Worm (Caenorhabditis elegans): Measurements from ENCODE around the gene F09E5.7.

Gene F09E5.7

DNA sequence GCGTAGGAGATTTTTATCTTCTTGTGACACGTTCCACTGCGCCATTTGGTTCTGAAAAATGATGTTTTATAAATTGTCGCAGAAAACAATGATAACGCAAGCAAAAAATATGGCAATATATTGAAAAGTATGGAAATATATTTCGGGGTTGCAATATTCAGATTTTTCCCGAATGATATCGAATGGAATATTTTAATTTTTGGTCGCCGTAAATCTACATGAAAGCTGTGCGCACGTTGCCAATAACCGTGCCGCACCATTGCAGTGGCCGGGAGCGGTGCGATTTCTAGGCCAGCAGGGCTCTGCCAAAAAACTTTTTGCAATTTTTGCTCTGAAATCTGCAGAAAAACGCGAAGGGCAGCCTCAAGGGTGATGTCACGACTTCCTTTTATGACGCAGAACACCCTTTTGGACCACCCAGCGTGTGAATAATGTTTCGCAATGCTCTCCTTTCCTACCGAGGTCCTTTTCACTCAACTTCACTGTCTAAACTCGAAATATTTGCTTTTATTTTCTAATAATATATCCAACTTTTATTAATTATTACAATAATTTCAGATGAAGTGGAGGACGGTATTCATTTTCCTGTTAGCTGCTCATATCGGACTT, 6.3 kb downstream of the F09E5.7 start, which contains the start of the genes F09E5.11 and bmy-1 (continued):
- TF ChIP-seq somi-1 (GFP tag; optimal IDR thresholded peaks at IDR 0.05) (peak; percentile 39), Y67H2A.10 (GFP tag; conservative IDR thresholded peaks at IDR 0.05) (peak; percentile 86), F57C9.4 (tag; optimal IDR thresholded peaks at IDR 0.05) (no peak), mes-4 (tag; optimal IDR thresholded peaks at IDR 0.05) (no peak), ama-1 (optimal IDR thresholded peaks at IDR 0.05) (no peak), ama-1 (GFP tag; optimal IDR thresholded peaks at IDR 0.05) (no peak), F39B2.1 (GFP tag; IDR thresholded peaks at IDR 0.05) (no peak), F52B5.7 (tag; optimal IDR thresholded peaks at IDR 0.05) (peak; percentile 49), egl-44 (GFP tag; IDR thresholded peaks at IDR 0.05) (peak; percentile 72; the same call in 1 of the 2 replicates), attf-5 (GFP tag; optimal IDR thresholded peaks at IDR 0.05) (peak; percentile 97), nhr-179 (tag; optimal IDR thresholded peaks at IDR 0.05) (no peak), F37B4.10 (GFP tag; IDR thresholded peaks at IDR 0.05) (no peak), chd-7 (tag; optimal IDR thresholded peaks at IDR 0.05) (peak; percentile 57), nhr-27 (tag; optimal IDR thresholded peaks at IDR 0.05) (no peak), repo-1 (tag; optimal IDR thresholded peaks at IDR 0.05) (no peak), rpc-1 (optimal IDR thresholded peaks at IDR 0.05) (peak; percentile 28), rpc-1 (tag; optimal IDR thresholded peaks at IDR 0.05) (no peak), ztf-6 (GFP tag; IDR thresholded peaks at IDR 0.05) (peak; percentile 30; the same call in 1 of the 2 replicates), nhr-80 (tag; optimal IDR thresholded peaks at IDR 0.05) (peak; percentile 67), C06A6.2 (GFP tag; conservative IDR thresholded peaks at IDR 0.05) (peak; percentile 93), aptf-2 (GFP tag; conservative IDR thresholded peaks at IDR 0.05) (peak; percentile 83), ztf-22 (GFP tag; optimal IDR thresholded peaks at IDR 0.05) (no peak), dpl-1 (GFP tag; optimal IDR thresholded peaks at IDR 0.05) (no peak), madf-6 (GFP tag; IDR thresholded peaks at IDR 0.05) (peak; percentile 70), Y95B8A.8 (GFP tag; IDR thresholded peaks at IDR 0.05) (0 out of 2 replicates have a peak, but pooled peaks have one; percentile 48), nfyb-1 (GFP tag; IDR thresholded peaks at IDR 0.05) (peak; percentile 80), ceh-27 (GFP tag; optimal IDR thresholded peaks at IDR 0.05) (peak; percentile 91), F55B11.4 (tag; optimal IDR thresholded peaks at IDR 0.05; ENCODE audit: borderline replicate concordance, insufficient read depth) (no peak), xnd-1 (tag; optimal IDR thresholded peaks at IDR 0.05) (no peak), die-1 (tag; optimal IDR thresholded peaks at IDR 0.05) (peak; percentile 8), ccch-3 (GFP tag; optimal IDR thresholded peaks at IDR 0.05) (peak; percentile 74), lin-40 (tag; optimal IDR thresholded peaks at IDR 0.05) (peak; percentile 65), lin-54 (GFP tag; optimal IDR thresholded peaks at IDR 0.05) (peak; percentile 78), Y53G8AR.9 (GFP tag; conservative IDR thresholded peaks at IDR 0.05) (0 out of 2 replicates have a peak, but pooled peaks have one; percentile 29), let-607 (tag; optimal IDR thresholded peaks at IDR 0.05) (peak in 1 of 2 experiments; percentile 45), nhr-90 (tag; optimal IDR thresholded peaks at IDR 0.05) (no peak), ztf-26 (tag; optimal IDR thresholded peaks at IDR 0.05) (peak; percentile 7), akir-1 (GFP tag; optimal IDR thresholded peaks at IDR 0.05) (peak; percentile 73), C17E4.6 (GFP tag; IDR thresholded peaks at IDR 0.05) (0 out of 2 replicates have a peak, but pooled peaks have one; percentile 30), attf-6 (GFP tag; IDR thresholded peaks at IDR 0.05) (no peak), nfya-1 (tag; optimal IDR thresholded peaks at IDR 0.05; ENCODE audit: borderline replicate concordance, insufficient read depth) (no peak), ztf-28 (GFP tag; IDR thresholded peaks at IDR 0.05) (peak; percentile 77), egrh-3 (GFP tag; IDR thresholded peaks at IDR 0.05) (peak; percentile 72), lin-35 (GFP tag; optimal IDR thresholded peaks at IDR 0.05) (peak in 1 of 3 experiments; percentile 19), hlh-26 (GFP tag; conservative IDR thresholded peaks at IDR 0.05) (no peak), Y53F4B.3 (GFP tag; IDR thresholded peaks at IDR 0.05) (no peak), him-1 (tag; optimal IDR thresholded peaks at IDR 0.05) (no peak), unc-130 (GFP tag; optimal IDR thresholded peaks at IDR 0.05) (peak; percentile 84), mcd-1 (GFP tag; IDR thresholded peaks at IDR 0.05) (peak; percentile 84)
